Comparison of ENCODE assay signal across 1 fruit fly cellular context in genomic region chrX:18546785-18547184, dm6.
TF ChIP-seq lines count a peak whose summit lies in the region.

No protein-coding gene starts in this region.

TF ChIP-seq in whole organism, embryonic, 481 proteins besides CTCF, POLR2A, EP300 and RAD21 (continued from another document and continues in another):
- no peak for TF ChIP-seq fru (optimal IDR thresholded peaks at IDR 0.05; lab: Kevin White, UChicago)
- peak; percentile 62 for TF ChIP-seq maf-S (GFP tag; optimal IDR thresholded peaks at IDR 0.05; lab: Kevin White, UChicago)
- TF ChIP-seq HLH54F (GFP tag; optimal IDR thresholded peaks at IDR 0.05; lab: Kevin White, UChicago) = peak; percentile 77
- peak; percentile 81 for TF ChIP-seq klu (GFP tag; IDR thresholded peaks at IDR 0.05; lab: Robert Waterston, UW)
- TF ChIP-seq CG15011 (GFP tag; optimal IDR thresholded peaks at IDR 0.05; lab: Kevin White, UChicago) = peak; percentile 45
- no peak for TF ChIP-seq hbn (GFP tag; IDR thresholded peaks at IDR 0.05; lab: Robert Waterston, UW; ENCODE audit: partially characterized antibody)
- TF ChIP-seq al (GFP tag; IDR thresholded peaks at IDR 0.05; lab: Robert Waterston, UW) = peak; percentile 86
- peak; percentile 36 for TF ChIP-seq gcm2 (GFP tag; optimal IDR thresholded peaks at IDR 0.05; lab: Kevin White, UChicago)
- peak; percentile 70 for TF ChIP-seq Antp (GFP tag; optimal IDR thresholded peaks at IDR 0.05; lab: Kevin White, UChicago)
- TF ChIP-seq jumu (GFP tag; optimal IDR thresholded peaks at IDR 0.05; lab: Kevin White, UChicago) = peak; percentile 70
- TF ChIP-seq chinmo (GFP tag; IDR thresholded peaks at IDR 0.05; lab: Robert Waterston, UW; ENCODE audit: partially characterized antibody) = no peak
- peak; percentile 82 for TF ChIP-seq seq (GFP tag; IDR thresholded peaks at IDR 0.05; lab: Robert Waterston, UW)
- TF ChIP-seq CG1603 (tag; optimal IDR thresholded peaks at IDR 0.05; lab: Kevin White, UChicago) = peak; percentile 85
- no peak for TF ChIP-seq Jarid2 (GFP tag; optimal IDR thresholded peaks at IDR 0.05; lab: Kevin White, UChicago)
- TF ChIP-seq B-H2 (GFP tag; optimal IDR thresholded peaks at IDR 0.05; lab: Kevin White, UChicago) = peak; percentile 52
- TF ChIP-seq br (optimal IDR thresholded peaks at IDR 0.05; lab: Kevin White, UChicago) = no peak
- peak; percentile 84 for TF ChIP-seq ci (GFP tag; IDR thresholded peaks at IDR 0.05; lab: Robert Waterston, UW)
- peak; percentile 63 for TF ChIP-seq CG1792 (GFP tag; optimal IDR thresholded peaks at IDR 0.05; lab: Kevin White, UChicago)
- no peak for TF ChIP-seq Dp (GFP tag; optimal IDR thresholded peaks at IDR 0.05; lab: Kevin White, UChicago)
- peak; percentile 68 for TF ChIP-seq CG9727 (GFP tag; optimal IDR thresholded peaks at IDR 0.05; lab: Kevin White, UChicago)
- peak; percentile 62 for TF ChIP-seq CG33213 (GFP tag; optimal IDR thresholded peaks at IDR 0.05; lab: Kevin White, UChicago)
- peak; percentile 85 for TF ChIP-seq grau (tag; optimal IDR thresholded peaks at IDR 0.05; lab: Kevin White, UChicago)
- peak; percentile 72 for TF ChIP-seq oc (tag; optimal IDR thresholded peaks at IDR 0.05; lab: Kevin White, UChicago)
- peak; percentile 58; the same call in 1 of the 2 replicates for TF ChIP-seq bowl (GFP tag; IDR thresholded peaks at IDR 0.05; lab: Robert Waterston, UW)
- no peak for TF ChIP-seq z (GFP tag; IDR thresholded peaks at IDR 0.05; lab: Robert Waterston, UW)
- TF ChIP-seq CG11456 (GFP tag; IDR thresholded peaks at IDR 0.05; lab: Robert Waterston, UW) = peak; percentile 90
- peak; percentile 81; the same call in 2 of the 3 replicates for TF ChIP-seq CG6175 (GFP tag; IDR thresholded peaks at IDR 0.05; lab: Robert Waterston, UW)
- TF ChIP-seq CG12155 (GFP tag; optimal IDR thresholded peaks at IDR 0.05; lab: Kevin White, UChicago) = peak; percentile 61
- TF ChIP-seq sug (tag; optimal IDR thresholded peaks at IDR 0.05; lab: Kevin White, UChicago) = peak; percentile 73
- no peak for TF ChIP-seq CG10565 (GFP tag; optimal IDR thresholded peaks at IDR 0.05; lab: Kevin White, UChicago)
- TF ChIP-seq CkIIα-i1 (GFP tag; IDR thresholded peaks at IDR 0.05; lab: Robert Waterston, UW) = 0 out of 2 replicates have a peak, but pooled peaks have one; percentile 24
- peak; percentile 15 for TF ChIP-seq CG4282 (GFP tag; optimal IDR thresholded peaks at IDR 0.05; lab: Kevin White, UChicago)
- TF ChIP-seq CG7271 (tag; optimal IDR thresholded peaks at IDR 0.05; lab: Kevin White, UChicago) = no peak
- peak; percentile 57 for TF ChIP-seq ATbp (GFP tag; optimal IDR thresholded peaks at IDR 0.05; lab: Kevin White, UChicago)
- TF ChIP-seq CG14965 (GFP tag; optimal IDR thresholded peaks at IDR 0.05; lab: Kevin White, UChicago; ENCODE audit: borderline replicate concordance) = peak; percentile 0
- peak; percentile 68 for TF ChIP-seq Taf1 (GFP tag; IDR thresholded peaks at IDR 0.05; lab: Robert Waterston, UW)
- peak; percentile 61 for TF ChIP-seq org-1 (GFP tag; optimal IDR thresholded peaks at IDR 0.05; lab: Kevin White, UChicago)
- peak; percentile 67; the same call in 2 of the 3 replicates for TF ChIP-seq ken (GFP tag; IDR thresholded peaks at IDR 0.05; lab: Robert Waterston, UW)
- peak; percentile 41 for TF ChIP-seq Hand (GFP tag; optimal IDR thresholded peaks at IDR 0.05; lab: Kevin White, UChicago)
- peak; percentile 70 for TF ChIP-seq H2.0 (GFP tag; IDR thresholded peaks at IDR 0.05; lab: Robert Waterston, UW)
- TF ChIP-seq Asciz (GFP tag; optimal IDR thresholded peaks at IDR 0.05; lab: Kevin White, UChicago) = peak; percentile 34
- peak; percentile 55 for TF ChIP-seq CG10274 (GFP tag; optimal IDR thresholded peaks at IDR 0.05; lab: Kevin White, UChicago)
- peak; percentile 48 for TF ChIP-seq Max (GFP tag; optimal IDR thresholded peaks at IDR 0.05; lab: Kevin White, UChicago)
- TF ChIP-seq CG12219 (GFP tag; optimal IDR thresholded peaks at IDR 0.05; lab: Kevin White, UChicago) = peak; percentile 81
- peak; percentile 87 for TF ChIP-seq CG12769 (tag; optimal IDR thresholded peaks at IDR 0.05; lab: Kevin White, UChicago)
- peak; percentile 89 for TF ChIP-seq CG14014 (GFP tag; IDR thresholded peaks at IDR 0.05; lab: Robert Waterston, UW)
- peak; percentile 70 for TF ChIP-seq CG12659 (GFP tag; optimal IDR thresholded peaks at IDR 0.05; lab: Kevin White, UChicago)
- peak; percentile 75 for TF ChIP-seq HHEX (GFP tag; optimal IDR thresholded peaks at IDR 0.05; lab: Kevin White, UChicago)
- peak; percentile 64 for TF ChIP-seq CG13894 (tag; optimal IDR thresholded peaks at IDR 0.05; lab: Kevin White, UChicago)
- TF ChIP-seq CG31441 (GFP tag; IDR thresholded peaks at IDR 0.05; lab: Robert Waterston, UW) = peak; percentile 82
- peak; percentile 80 for TF ChIP-seq Atf6 (GFP tag; IDR thresholded peaks at IDR 0.05; lab: Robert Waterston, UW)
- TF ChIP-seq Hsf (GFP tag; optimal IDR thresholded peaks at IDR 0.05; lab: Kevin White, UChicago) = peak; percentile 76
- peak; percentile 76 for TF ChIP-seq ind (GFP tag; optimal IDR thresholded peaks at IDR 0.05; lab: Kevin White, UChicago)
- peak; percentile 69 for TF ChIP-seq Ravus (GFP tag; IDR thresholded peaks at IDR 0.05; lab: Robert Waterston, UW)
- no peak for TF ChIP-seq hb (GFP tag; IDR thresholded peaks at IDR 0.05; lab: Robert Waterston, UW; ENCODE audit: partially characterized antibody)
- TF ChIP-seq Scr (GFP tag; IDR thresholded peaks at IDR 0.05; lab: Robert Waterston, UW; ENCODE audit: partially characterized antibody) = no peak
- TF ChIP-seq tin (GFP tag; optimal IDR thresholded peaks at IDR 0.05; lab: Kevin White, UChicago) = peak; percentile 66
- TF ChIP-seq CG17186 (GFP tag; optimal IDR thresholded peaks at IDR 0.05; lab: Kevin White, UChicago) = no peak
- no peak for TF ChIP-seq BEAF-32 (GFP tag; optimal IDR thresholded peaks at IDR 0.05; lab: Kevin White, UChicago)
- peak; percentile 62 for TF ChIP-seq ro (GFP tag; IDR thresholded peaks at IDR 0.05; lab: Robert Waterston, UW)
- TF ChIP-seq Bteb2 (GFP tag; optimal IDR thresholded peaks at IDR 0.05; lab: Kevin White, UChicago) = peak; percentile 72
- peak; percentile 88 for TF ChIP-seq gem (tag; optimal IDR thresholded peaks at IDR 0.05; lab: Kevin White, UChicago)
- peak; percentile 75 for TF ChIP-seq Gug (GFP tag; IDR thresholded peaks at IDR 0.05; lab: Robert Waterston, UW)
- no peak for TF ChIP-seq fd64A (GFP tag; optimal IDR thresholded peaks at IDR 0.05; lab: Kevin White, UChicago)
- peak; percentile 85 for TF ChIP-seq CG11695 (GFP tag; IDR thresholded peaks at IDR 0.05; lab: Robert Waterston, UW)
- TF ChIP-seq CG32767 (GFP tag; IDR thresholded peaks at IDR 0.05; lab: Robert Waterston, UW) = peak; percentile 72
- TF ChIP-seq CG15601 (tag; optimal IDR thresholded peaks at IDR 0.05; lab: Kevin White, UChicago) = peak; percentile 33
- 0 out of 2 replicates have a peak, but pooled peaks have one; percentile 17 for TF ChIP-seq CG4360 (GFP tag; IDR thresholded peaks at IDR 0.05; lab: Robert Waterston, UW)
- TF ChIP-seq CG3281 (GFP tag; optimal IDR thresholded peaks at IDR 0.05; lab: Kevin White, UChicago) = peak; percentile 77
- peak; percentile 76 for TF ChIP-seq Fer1 (GFP tag; optimal IDR thresholded peaks at IDR 0.05; lab: Kevin White, UChicago)
- TF ChIP-seq CG7786 (GFP tag; optimal IDR thresholded peaks at IDR 0.05; lab: Kevin White, UChicago) = peak; percentile 73
- TF ChIP-seq CG8765 (GFP tag; IDR thresholded peaks at IDR 0.05; lab: Robert Waterston, UW) = peak; percentile 54; the same call in 1 of the 2 replicates
- TF ChIP-seq cas (GFP tag; IDR thresholded peaks at IDR 0.05; lab: Robert Waterston, UW) = peak; percentile 57; the same call in 1 of the 2 replicates
- peak; percentile 90 for TF ChIP-seq row (GFP tag; IDR thresholded peaks at IDR 0.05; lab: Robert Waterston, UW)
- no peak for TF ChIP-seq prd (optimal IDR thresholded peaks at IDR 0.05; lab: Kevin White, UChicago)
- TF ChIP-seq prd (GFP tag; IDR thresholded peaks at IDR 0.05; lab: Robert Waterston, UW) = peak; percentile 86
- peak; percentile 51 for TF ChIP-seq slp2 (GFP tag; optimal IDR thresholded peaks at IDR 0.05; lab: Kevin White, UChicago)
- TF ChIP-seq cato (GFP tag; optimal IDR thresholded peaks at IDR 0.05; lab: Kevin White, UChicago; ENCODE audit: borderline replicate concordance) = peak; percentile 8
- TF ChIP-seq CG10431 (GFP tag; optimal IDR thresholded peaks at IDR 0.05; lab: Kevin White, UChicago) = no peak
- TF ChIP-seq eyg (GFP tag; optimal IDR thresholded peaks at IDR 0.05; lab: Kevin White, UChicago) = peak; percentile 44
- no peak for TF ChIP-seq tna (GFP tag; IDR thresholded peaks at IDR 0.05; lab: Robert Waterston, UW; ENCODE audit: partially characterized antibody)
- TF ChIP-seq onecut (GFP tag; IDR thresholded peaks at IDR 0.05; lab: Robert Waterston, UW) = peak; percentile 73
- no peak for TF ChIP-seq Hmx (GFP tag; optimal IDR thresholded peaks at IDR 0.05; lab: Kevin White, UChicago)
- peak; percentile 66 for TF ChIP-seq scrt (GFP tag; optimal IDR thresholded peaks at IDR 0.05; lab: Kevin White, UChicago)
- peak; percentile 63 for TF ChIP-seq CG6272 (GFP tag; IDR thresholded peaks at IDR 0.05; lab: Robert Waterston, UW)
- TF ChIP-seq CG16863 (GFP tag; optimal IDR thresholded peaks at IDR 0.05; lab: Kevin White, UChicago) = peak; percentile 71
- TF ChIP-seq CG32532 (GFP tag; IDR thresholded peaks at IDR 0.05; lab: Robert Waterston, UW) = peak; percentile 88
- no peak for TF ChIP-seq CG7963 (GFP tag; IDR thresholded peaks at IDR 0.05; lab: Robert Waterston, UW; ENCODE audit: partially characterized antibody)
- TF ChIP-seq CoRest (tag; optimal IDR thresholded peaks at IDR 0.05; lab: Kevin White, UChicago) = peak; percentile 87
- no peak for TF ChIP-seq aop (GFP tag; IDR thresholded peaks at IDR 0.05; lab: Robert Waterston, UW)
- TF ChIP-seq chm (GFP tag; IDR thresholded peaks at IDR 0.05; lab: Robert Waterston, UW) = peak; percentile 36; the same call in 1 of the 2 replicates
- TF ChIP-seq ems (GFP tag; optimal IDR thresholded peaks at IDR 0.05; lab: Kevin White, UChicago) = peak; percentile 70
- TF ChIP-seq wor (GFP tag; IDR thresholded peaks at IDR 0.05; lab: Robert Waterston, UW) = peak; percentile 52
- no peak for TF ChIP-seq ftz-f1 (GFP tag; optimal IDR thresholded peaks at IDR 0.05; lab: Kevin White, UChicago)
- TF ChIP-seq CG16815 (GFP tag; optimal IDR thresholded peaks at IDR 0.05; lab: Kevin White, UChicago) = peak; percentile 43
- no peak for TF ChIP-seq CG6683 (GFP tag; optimal IDR thresholded peaks at IDR 0.05; lab: Kevin White, UChicago)
- TF ChIP-seq CG9437 (GFP tag; optimal IDR thresholded peaks at IDR 0.05; lab: Kevin White, UChicago) = peak; percentile 60
- peak; percentile 87 for TF ChIP-seq CG15269 (tag; optimal IDR thresholded peaks at IDR 0.05; lab: Kevin White, UChicago)
- TF ChIP-seq CG31388 (GFP tag; optimal IDR thresholded peaks at IDR 0.05; lab: Kevin White, UChicago) = peak; percentile 19
- TF ChIP-seq salm (tag; optimal IDR thresholded peaks at IDR 0.05; lab: Kevin White, UChicago) = peak; percentile 27
- peak; percentile 74 for TF ChIP-seq CG8924 (tag; optimal IDR thresholded peaks at IDR 0.05; lab: Kevin White, UChicago)
- TF ChIP-seq tup (GFP tag; optimal IDR thresholded peaks at IDR 0.05; lab: Kevin White, UChicago) = peak; percentile 42
- TF ChIP-seq vvl (GFP tag; IDR thresholded peaks at IDR 0.05; lab: Robert Waterston, UW) = peak; percentile 85
- TF ChIP-seq CG9797 (GFP tag; optimal IDR thresholded peaks at IDR 0.05; lab: Kevin White, UChicago) = no peak
- peak; percentile 56 for TF ChIP-seq CG17568 (GFP tag; optimal IDR thresholded peaks at IDR 0.05; lab: Kevin White, UChicago)
- peak; percentile 49 for TF ChIP-seq CG3163 (GFP tag; optimal IDR thresholded peaks at IDR 0.05; lab: Kevin White, UChicago)
- TF ChIP-seq CG1529 (GFP tag; optimal IDR thresholded peaks at IDR 0.05; lab: Kevin White, UChicago) = peak; percentile 47
- no peak for TF ChIP-seq CG42726 (GFP tag; IDR thresholded peaks at IDR 0.05; lab: Robert Waterston, UW; ENCODE audit: partially characterized antibody)
- TF ChIP-seq Vsx1 (GFP tag; optimal IDR thresholded peaks at IDR 0.05; lab: Kevin White, UChicago) = peak; percentile 50
- peak; percentile 31 for TF ChIP-seq shn (GFP tag; optimal IDR thresholded peaks at IDR 0.05; lab: Kevin White, UChicago)
- peak; percentile 34 for TF ChIP-seq CG8281 (tag; optimal IDR thresholded peaks at IDR 0.05; lab: Kevin White, UChicago)
- peak; percentile 72 for TF ChIP-seq CG18262 (tag; optimal IDR thresholded peaks at IDR 0.05; lab: Kevin White, UChicago)
- peak; percentile 82 for TF ChIP-seq PHDP (tag; optimal IDR thresholded peaks at IDR 0.05; lab: Kevin White, UChicago)
- TF ChIP-seq CG2875 (GFP tag; optimal IDR thresholded peaks at IDR 0.05; lab: Kevin White, UChicago) = peak; percentile 21
- TF ChIP-seq Nf-YA (GFP tag; IDR thresholded peaks at IDR 0.05; lab: Robert Waterston, UW) = peak; percentile 79
- TF ChIP-seq CG14860 (GFP tag; IDR thresholded peaks at IDR 0.05; lab: Robert Waterston, UW; ENCODE audit: partially characterized antibody) = no peak
- TF ChIP-seq lilli (GFP tag; optimal IDR thresholded peaks at IDR 0.05; lab: Kevin White, UChicago) = peak; percentile 83
- no peak for TF ChIP-seq CG15073 (GFP tag; optimal IDR thresholded peaks at IDR 0.05; lab: Kevin White, UChicago)
- peak; percentile 85 for TF ChIP-seq CG9817 (tag; optimal IDR thresholded peaks at IDR 0.05; lab: Kevin White, UChicago)
- TF ChIP-seq Fer3 (tag; optimal IDR thresholded peaks at IDR 0.05; lab: Kevin White, UChicago) = peak; percentile 81
- peak; percentile 50; the same call in 1 of the 3 replicates for TF ChIP-seq sr (GFP tag; IDR thresholded peaks at IDR 0.05; lab: Robert Waterston, UW)
- TF ChIP-seq Awh (GFP tag; IDR thresholded peaks at IDR 0.05; lab: Robert Waterston, UW) = peak; percentile 63; the same call in 1 of the 2 replicates
- TF ChIP-seq bcd (GFP tag; optimal IDR thresholded peaks at IDR 0.05; lab: Kevin White, UChicago) = peak; percentile 79
- TF ChIP-seq lola (GFP tag; optimal IDR thresholded peaks at IDR 0.05; lab: Kevin White, UChicago) = peak in 1 of 3 experiments; percentile 34
- TF ChIP-seq kni (GFP tag; optimal IDR thresholded peaks at IDR 0.05; lab: Kevin White, UChicago) = no peak
- TF ChIP-seq CG10959 (GFP tag; IDR thresholded peaks at IDR 0.05; lab: Robert Waterston, UW) = peak; percentile 56
- TF ChIP-seq Tbp (GFP tag; optimal IDR thresholded peaks at IDR 0.05; lab: Kevin White, UChicago) = no peak
- no peak for TF ChIP-seq CG15479 (GFP tag; optimal IDR thresholded peaks at IDR 0.05; lab: Kevin White, UChicago)
- no peak for TF ChIP-seq pita (GFP tag; optimal IDR thresholded peaks at IDR 0.05; lab: Kevin White, UChicago)
- TF ChIP-seq CG17361 (GFP tag; IDR thresholded peaks at IDR 0.05; lab: Robert Waterston, UW) = peak; percentile 75
